Worm (Caenorhabditis elegans): Measurements from ENCODE around the gene cids-1.

- TF ChIP-seq him-1 (tag; optimal IDR thresholded peaks at IDR 0.05) (no peak), dao-5 (tag; optimal IDR thresholded peaks at IDR 0.05) (no peak), W03F9.2 (tag; optimal IDR thresholded peaks at IDR 0.05) (no peak)
These were observed 37.1 kb downstream of the cids-1 start for ce11 chrIII:8281310-8281709.
